Fruit fly (Drosophila melanogaster) whole organism, wandering third instar larva: ENCODE results near the gene mio.

ENCODE experiments used
- Abd-B ChIP-seq: fragments of >200 bp; optimal IDR thresholded peaks from 2 replicates; lab custom pipeline; 2017; ENCODE audit warnings: missing biosample characterization, missing genetic modification characterization
- CG32264 ChIP-seq: fragments of 200-800 bp; sonication (Bioruptor generic); optimal IDR thresholded peaks from 2 replicates; lab custom pipeline; 2016; ENCODE audit warnings: missing biosample characterization, missing genetic modification characterization
- CG9705 ChIP-seq: fragments of 200-800 bp; sonication (Bioruptor generic); optimal IDR thresholded peaks from 2 replicates; lab custom pipeline; 2018; ENCODE audit warnings: missing biosample characterization, mild to moderate bottlenecking, missing genetic modification characterization
- CrebA ChIP-seq: fragments of 200-800 bp; sonication (Bioruptor generic); optimal IDR thresholded peaks from 2 replicates; lab custom pipeline; 2016; ENCODE audit warnings: missing biosample characterization, mild to moderate bottlenecking, missing genetic modification characterization, borderline replicate concordance
- Dif ChIP-seq: fragments of 200-275, 200-300 bp; sonication (Bioruptor generic); optimal IDR thresholded peaks from 2 replicates; lab custom pipeline; 2018; ENCODE audit warnings: missing biosample characterization, missing genetic modification characterization; ENCODE audit not compliant: partially characterized antibody
- HLH106 ChIP-seq: fragments of 200-800 bp; optimal IDR thresholded peaks from 3 replicates; lab custom pipeline; 2019; ENCODE audit warnings: missing biosample characterization, mild to moderate bottlenecking, missing genetic modification characterization, moderate library complexity
- Hnf4 ChIP-seq: fragments of 200-800 bp; sonication (Bioruptor generic); optimal IDR thresholded peaks from 2 replicates; lab custom pipeline; 2016; ENCODE audit warnings: missing biosample characterization, mild to moderate bottlenecking, missing genetic modification characterization
- Hr83 ChIP-seq: fragments of 200-300 bp; sonication (Bioruptor generic); optimal IDR thresholded peaks from 2 replicates; lab custom pipeline; 2016; ENCODE audit warnings: missing biosample characterization, mild to moderate bottlenecking, missing genetic modification characterization, moderate library complexity; ENCODE audit not compliant: poor library complexity, severe bottlenecking
- Jra ChIP-seq: sonication (Bioruptor generic); optimal IDR thresholded peaks from 2 replicates; lab custom pipeline; 2016; ENCODE audit warnings: missing biosample characterization, missing genetic modification characterization
- Mio ChIP-seq: sonication (Bioruptor generic); optimal IDR thresholded peaks from 2 replicates; lab custom pipeline; 2016; ENCODE audit warnings: missing biosample characterization, missing genetic modification characterization
- Myc ChIP-seq: fragments of >200 bp; optimal IDR thresholded peaks from 2 replicates; lab custom pipeline; 2017
- N ChIP-seq: fragments of >200 bp; optimal IDR thresholded peaks from 2 replicates; lab custom pipeline; 2018; ENCODE audit warnings: missing biosample characterization, missing external identifiers, missing genetic modification characterization
- OdsH ChIP-seq: fragments of 200-800 bp; sonication (Bioruptor generic); optimal IDR thresholded peaks from 2 replicates; lab custom pipeline; 2016; ENCODE audit warnings: missing biosample characterization, mild to moderate bottlenecking, missing genetic modification characterization
- Rel ChIP-seq, 2 experiments: fragments of 200-800 bp; sonication (Bioruptor generic) in 1 of 2; optimal IDR thresholded peaks; 2 replicates in 1 of 2; 3 replicates in 1 of 2; lab custom pipeline; 2016 to 2019; ENCODE audit warnings: mild to moderate bottlenecking in 2 of 2, missing biosample characterization in 2 of 2, missing genetic modification characterization in 2 of 2, moderate library complexity in 1 of 2
- Sp1 ChIP-seq: fragments of 200-800 bp; sonication (Bioruptor generic); optimal IDR thresholded peaks from 3 replicates; lab custom pipeline; 2019; ENCODE audit warnings: missing biosample characterization, mild to moderate bottlenecking, missing genetic modification characterization, moderate library complexity
- Vsx2 ChIP-seq: fragments of 200-300, 225-300 bp; sonication (Bioruptor generic); optimal IDR thresholded peaks from 2 replicates; lab custom pipeline; 2018; ENCODE audit warnings: missing biosample characterization, missing genetic modification characterization; ENCODE audit not compliant: partially characterized antibody
- br ChIP-seq: fragments of 200-800 bp; sonication (Bioruptor generic); optimal IDR thresholded peaks from 2 replicates; lab custom pipeline; 2016; ENCODE audit warnings: missing biosample characterization, missing genetic modification characterization
- dl ChIP-seq, 2 experiments: fragments of 175-275, 200-275 bp in 1 of 2; fragments of 200-275 bp in 1 of 2; sonication (Bioruptor generic); optimal IDR thresholded peaks; lab custom pipeline; 2018; ENCODE audit warnings: mild to moderate bottlenecking in 2 of 2, missing biosample characterization in 2 of 2, missing genetic modification characterization in 2 of 2, moderate library complexity in 2 of 2; ENCODE audit not compliant: partially characterized antibody in 2 of 2, insufficient read depth in 1 of 2
- dmrt93B ChIP-seq: fragments of 200-800 bp; sonication (Bioruptor generic); optimal IDR thresholded peaks from 2 replicates; lab custom pipeline; 2018; ENCODE audit warnings: missing biosample characterization, mild to moderate bottlenecking, missing genetic modification characterization
- dsf ChIP-seq: sonication (Bioruptor generic); optimal IDR thresholded peaks from 2 replicates; lab custom pipeline; 2016; ENCODE audit warnings: missing biosample characterization, missing genetic modification characterization, borderline replicate concordance
- ey ChIP-seq: fragments of 200-800 bp; sonication (Bioruptor generic); optimal IDR thresholded peaks from 2 replicates; lab custom pipeline; 2016; ENCODE audit warnings: missing biosample characterization, missing genetic modification characterization
- foxo ChIP-seq, 2 experiments: fragments of 200-800 bp; sonication (Bioruptor generic); optimal IDR thresholded peaks; 2 replicates in 1 of 2; 3 replicates in 1 of 2; lab custom pipeline; 2016 to 2017; ENCODE audit warnings: missing biosample characterization in 2 of 2, missing genetic modification characterization in 2 of 2
- fru ChIP-seq: fragments of 200-800 bp; sonication (Bioruptor generic); optimal IDR thresholded peaks from 3 replicates; lab custom pipeline; 2016; ENCODE audit warnings: missing biosample characterization, mild to moderate bottlenecking, missing genetic modification characterization
- h ChIP-seq: fragments of 200-800 bp; sonication (Bioruptor generic); optimal IDR thresholded peaks from 3 replicates; lab custom pipeline; 2016; ENCODE audit warnings: missing biosample characterization, mild to moderate bottlenecking, missing genetic modification characterization
- jim ChIP-seq: fragments of 175-275, 200-325 bp; sonication (Bioruptor generic); optimal IDR thresholded peaks from 2 replicates; lab custom pipeline; 2016; ENCODE audit warnings: missing biosample characterization, mild to moderate bottlenecking, missing genetic modification characterization
- pan ChIP-seq: fragments of >200 bp; optimal IDR thresholded peaks from 2 replicates; lab custom pipeline; 2017
- psq ChIP-seq: fragments of 200-800 bp; sonication (Bioruptor generic); optimal IDR thresholded peaks from 3 replicates; lab custom pipeline; 2017; ENCODE audit warnings: missing biosample characterization, mild to moderate bottlenecking, missing genetic modification characterization, moderate library complexity
- rgr ChIP-seq: fragments of 200-800 bp; sonication (Bioruptor generic); optimal IDR thresholded peaks from 3 replicates; lab custom pipeline; 2016; ENCODE audit warnings: missing biosample characterization, mild to moderate bottlenecking, missing genetic modification characterization
- sage ChIP-seq: fragments of 200-800 bp; sonication (Bioruptor generic); optimal IDR thresholded peaks from 2 replicates; lab custom pipeline; 2016; ENCODE audit warnings: missing biosample characterization, mild to moderate bottlenecking, missing genetic modification characterization
- sv ChIP-seq: fragments of 200-800 bp; sonication (Bioruptor generic); optimal IDR thresholded peaks from 3 replicates; lab custom pipeline; 2016; ENCODE audit warnings: missing biosample characterization, missing genetic modification characterization
- tai ChIP-seq: sonication (Bioruptor generic); optimal IDR thresholded peaks from 2 replicates; lab custom pipeline; 2016; ENCODE audit warnings: missing biosample characterization, missing genetic modification characterization
- woc ChIP-seq: sonication (Bioruptor generic); optimal IDR thresholded peaks from 2 replicates; lab custom pipeline; 2016; ENCODE audit warnings: missing biosample characterization, mild to moderate bottlenecking, missing genetic modification characterization

mio gene

DNA sequence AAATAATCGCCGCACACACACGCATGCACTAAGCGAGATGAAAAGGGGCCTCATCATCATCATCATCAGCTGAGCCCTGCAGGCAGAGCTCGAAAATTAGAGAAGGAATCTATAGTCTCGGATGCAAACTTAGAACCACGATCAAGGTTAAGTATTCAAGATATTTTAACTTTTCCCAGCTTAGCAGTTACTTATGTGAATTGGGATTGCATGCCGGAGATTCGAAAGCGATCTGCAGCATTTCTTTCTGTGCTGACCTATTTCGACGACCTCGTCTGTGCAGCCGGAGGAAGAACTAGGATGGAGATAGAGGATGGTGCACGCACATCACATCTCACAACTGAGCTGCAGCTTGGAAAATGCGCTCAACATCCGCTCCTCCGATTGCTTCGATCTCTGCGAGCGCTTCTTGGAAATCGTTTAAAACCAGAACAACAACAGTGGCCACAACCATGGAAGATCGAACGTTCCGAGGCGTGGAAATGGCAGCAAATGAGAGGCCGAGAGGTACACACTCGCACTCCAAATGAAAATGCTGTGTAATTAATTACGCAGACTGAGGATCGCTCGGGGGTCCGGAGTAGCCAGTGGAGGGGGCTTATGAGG, 34.3 kb upstream of the mio start:
- no peak for TF ChIP-seq tai (GFP tag; lab: Kevin White, UChicago)
- TF ChIP-seq sv (GFP tag; lab: Kevin White, UChicago), result no peak
- no peak for TF ChIP-seq br (GFP tag; lab: Kevin White, UChicago)
- TF ChIP-seq Hr83, result no peak
- TF ChIP-seq psq, result no peak
- TF ChIP-seq N (GFP tag; lab: Kevin White, UChicago), result no peak
- TF ChIP-seq pan, result no peak

DNA sequence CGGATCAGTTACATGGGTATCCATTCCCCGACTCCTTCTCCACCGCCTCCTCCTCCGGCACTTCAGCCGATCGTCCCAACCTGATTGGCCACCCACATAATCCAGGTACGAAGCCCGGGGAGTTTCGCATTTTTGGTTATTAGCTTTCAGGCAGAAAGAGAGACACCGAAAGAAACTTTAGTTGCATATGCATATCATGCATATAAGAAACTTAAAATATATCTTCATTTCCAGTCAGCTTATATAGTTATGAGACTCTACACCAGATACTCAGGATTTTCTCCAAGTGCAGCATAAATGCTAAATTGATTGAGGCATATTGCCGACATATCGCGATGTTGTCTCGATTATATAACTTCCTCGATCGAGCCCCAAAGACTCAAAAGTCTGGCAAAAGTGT, 33.0 kb upstream of the mio start:
- TF ChIP-seq CG9705 (no peak), Myc (lab: Kevin White, UChicago) (no peak), HLH106 (tag; lab: Kevin White, UChicago) (no peak), dl (GFP tag; optimal IDR thresholded peaks at IDR 0.05; lab: Kevin White, UChicago; ENCODE audit: insufficient read depth in 1 of 2, partially characterized antibody in 2 of 2) (no peak), OdsH (GFP tag; lab: Kevin White, UChicago) (no peak), sv (GFP tag; lab: Kevin White, UChicago) (no peak)

DNA sequence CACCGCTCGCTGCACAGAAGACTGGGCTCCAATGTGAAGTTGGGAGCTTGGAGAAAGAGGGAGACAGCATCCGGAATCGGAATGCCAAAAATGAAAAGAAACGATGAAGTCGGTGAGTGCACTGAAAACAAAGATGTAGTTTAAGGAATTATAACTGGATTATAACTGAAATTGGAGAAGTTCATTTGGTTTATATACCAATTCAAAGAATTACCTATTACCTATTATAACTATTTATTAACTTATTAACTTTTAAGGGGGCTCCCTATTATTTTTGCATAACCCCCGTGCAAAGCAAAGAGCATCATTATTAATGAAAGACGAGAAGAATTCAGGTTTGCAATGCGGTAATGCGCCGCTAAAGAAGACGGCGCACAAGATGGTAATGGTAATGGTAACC, 32.4 kb upstream of the mio start:
- TF ChIP-seq fru, result peak; percentile 2
- TF ChIP-seq CrebA (GFP tag; lab: Kevin White, UChicago), result no peak
- TF ChIP-seq sv (GFP tag; lab: Kevin White, UChicago), result no peak
- no peak for TF ChIP-seq dmrt93B (GFP tag; lab: Kevin White, UChicago)
- TF ChIP-seq h (GFP tag; lab: Kevin White, UChicago), result peak; percentile 16
- peak; percentile 16 for TF ChIP-seq rgr (GFP tag; lab: Kevin White, UChicago)
- TF ChIP-seq pan, result no peak
- TF ChIP-seq, all 38 proteins: peak for 3

DNA sequence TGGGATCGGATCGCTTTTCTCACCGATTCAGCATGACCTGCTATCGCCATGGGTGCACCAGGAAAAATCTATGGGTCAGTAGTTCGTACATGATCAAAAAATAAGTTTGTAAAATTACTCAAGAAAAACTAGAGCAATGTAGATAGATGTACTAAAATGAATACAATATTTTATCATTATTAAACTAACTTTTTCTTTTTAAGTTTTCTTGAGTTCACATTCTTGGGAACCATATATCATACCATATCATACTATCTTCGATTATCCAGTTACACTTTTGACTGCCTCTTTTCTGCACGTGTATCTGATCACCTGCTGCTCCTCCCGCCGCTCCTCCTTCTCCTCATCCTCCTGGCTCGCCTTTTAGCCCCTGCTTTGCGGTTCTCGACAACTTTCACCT, 31.7 kb upstream of the mio start:
- no peak for TF ChIP-seq tai (GFP tag; lab: Kevin White, UChicago)

DNA sequence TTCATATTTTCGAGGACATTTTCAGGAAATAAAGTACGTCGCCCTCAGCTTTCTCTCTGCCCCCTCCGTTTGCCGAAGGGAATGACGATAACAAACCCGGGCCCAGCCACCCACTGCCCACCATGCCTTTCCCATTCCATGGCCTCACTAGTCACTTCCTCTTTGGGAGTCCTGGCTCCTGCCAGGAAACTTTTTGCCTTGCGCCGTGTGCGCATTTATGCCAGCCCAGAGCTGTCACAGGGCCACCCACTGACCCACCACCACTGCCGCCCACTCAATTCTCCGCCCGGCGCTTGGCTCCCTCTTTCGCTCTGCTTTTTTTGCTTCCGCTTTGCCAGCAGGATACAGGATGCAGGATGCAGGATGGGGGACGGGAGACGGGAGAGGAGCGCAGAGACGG, 29.7 kb upstream of the mio start:
- TF ChIP-seq tai (GFP tag; lab: Kevin White, UChicago) (no peak), Jra (GFP tag; lab: Kevin White, UChicago) (no peak), CG9705 (no peak), jim (GFP tag; lab: Kevin White, UChicago) (no peak), Sp1 (GFP tag; lab: Kevin White, UChicago) (no peak), Dif (no peak), CG32264 (GFP tag; lab: Kevin White, UChicago) (no peak), sage (GFP tag; lab: Kevin White, UChicago) (no peak), dsf (GFP tag; lab: Kevin White, UChicago) (no peak), HLH106 (tag; lab: Kevin White, UChicago) (no peak), Abd-B (GFP tag; lab: Kevin White, UChicago) (no peak), Vsx2 (GFP tag; lab: Kevin White, UChicago) (no peak)

DNA sequence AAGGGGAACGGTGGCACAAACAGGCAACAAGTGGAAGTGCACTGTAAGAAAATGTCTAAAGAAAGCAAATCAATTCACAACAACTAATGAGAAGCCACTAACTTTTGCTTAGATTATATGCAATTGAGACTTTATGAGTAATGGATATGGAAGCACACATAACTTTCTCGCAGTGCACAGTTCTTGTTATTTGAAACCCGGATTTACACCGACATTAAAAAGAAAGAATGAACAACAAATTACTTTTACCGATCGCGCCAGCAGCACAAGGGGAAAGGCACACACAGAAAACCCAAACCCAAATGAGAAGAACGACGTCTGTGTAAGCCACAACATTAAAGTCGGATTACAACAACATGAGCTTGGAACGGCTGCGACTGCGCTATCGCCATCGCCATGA, 28.0 kb upstream of the mio start:
- TF ChIP-seq br (GFP tag; lab: Kevin White, UChicago), result peak; percentile 65
- TF ChIP-seq dmrt93B (GFP tag; lab: Kevin White, UChicago), result peak; percentile 48
- no peak for TF ChIP-seq Mio (GFP tag; lab: Kevin White, UChicago)
- peak; percentile 45 for TF ChIP-seq Hnf4 (GFP tag; lab: Kevin White, UChicago)
- peak in 1 of 2 experiments; percentile 73 for TF ChIP-seq foxo (GFP tag; optimal IDR thresholded peaks at IDR 0.05; lab: Kevin White, UChicago)
- TF ChIP-seq fru, result peak; percentile 77
- TF ChIP-seq Rel (GFP tag; optimal IDR thresholded peaks at IDR 0.05; lab: Kevin White, UChicago), result no peak
- no peak for TF ChIP-seq Rel (tag; optimal IDR thresholded peaks at IDR 0.05; lab: Kevin White, UChicago)
- peak; percentile 75 for TF ChIP-seq h (GFP tag; lab: Kevin White, UChicago)
- TF ChIP-seq jim (GFP tag; lab: Kevin White, UChicago), result no peak
- peak; percentile 64 for TF ChIP-seq ey (GFP tag; lab: Kevin White, UChicago)
- TF ChIP-seq HLH106 (tag; lab: Kevin White, UChicago), result peak; percentile 70
- TF ChIP-seq Myc (lab: Kevin White, UChicago), result no peak
- TF ChIP-seq Sp1 (GFP tag; lab: Kevin White, UChicago), result peak; percentile 41
- TF ChIP-seq woc (GFP tag; lab: Kevin White, UChicago), result peak; percentile 32
- peak; percentile 37 for TF ChIP-seq CG32264 (GFP tag; lab: Kevin White, UChicago)
- TF ChIP-seq rgr (GFP tag; lab: Kevin White, UChicago), result peak; percentile 62
- peak; percentile 62 for TF ChIP-seq OdsH (GFP tag; lab: Kevin White, UChicago)
- no peak for TF ChIP-seq Vsx2 (GFP tag; lab: Kevin White, UChicago)
- TF ChIP-seq psq, result peak; percentile 59
